Worm (Caenorhabditis elegans) whole organism, L4 larva: ENCODE data around the gene msp-64.

ENCODE experiments used
- R02D3.7 ChIP-seq: fragments of 150-350 bp; sonication (generic microtip); optimal IDR thresholded peaks from 3 replicates; lab custom pipeline; 2014; ENCODE audit warnings: missing biosample characterization, missing genetic modification characterization
- ZK546.5 ChIP-seq, 2 experiments: sonication (generic microtip); optimal IDR thresholded peaks; 2 replicates each; lab custom pipeline; 2017; ENCODE audit warnings: missing biosample characterization in 2 of 2, missing genetic modification characterization in 2 of 2
- egl-27 ChIP-seq: sonication (generic microtip); optimal IDR thresholded peaks from 3 replicates; lab custom pipeline; 2017; ENCODE audit warnings: missing biosample characterization, missing genetic modification reagents, missing genetic modification characterization
- egl-43 ChIP-seq: fragments of 200-800 bp; sonication (Bioruptor generic); IDR thresholded peaks from 2 replicates; pipeline ENCODE4 v1.3.6; 2022; ENCODE audit warnings: missing genetic modification reagents, missing genetic modification characterization, missing compliant biosample characterization
- lsy-2 ChIP-seq, 2 experiments: fragments of 150-350 bp in 1 of 2; sonication (generic microtip) in 1 of 2; optimal IDR thresholded peaks; 2 replicates each; lab custom pipeline; 2014 to 2017; ENCODE audit warnings: missing biosample characterization in 2 of 2, missing genetic modification characterization in 2 of 2
- nhr-102 ChIP-seq: sonication (generic microtip); optimal IDR thresholded peaks from 2 replicates; lab custom pipeline; 2016; ENCODE audit warnings: mild to moderate bottlenecking, missing genetic modification characterization, moderate library complexity, missing compliant biosample characterization
- nhr-11 ChIP-seq: fragments of 150-350 bp; optimal IDR thresholded peaks from 2 replicates; lab custom pipeline; 2014; ENCODE audit warnings: missing biosample characterization, missing genetic modification characterization
- nhr-237 ChIP-seq: sonication (generic microtip); optimal IDR thresholded peaks from 2 replicates; lab custom pipeline; 2017; ENCODE audit warnings: missing biosample characterization, missing genetic modification characterization
- nhr-28 ChIP-seq: fragments of 150-350 bp; optimal IDR thresholded peaks from 2 replicates; lab custom pipeline; 2014; ENCODE audit warnings: missing biosample characterization, missing genetic modification characterization
- nhr-76 ChIP-seq: fragments of 150-350 bp; optimal IDR thresholded peaks from 2 replicates; lab custom pipeline; 2014; ENCODE audit warnings: missing biosample characterization, missing genetic modification characterization
- nhr-77 ChIP-seq: fragments of 150-350 bp; optimal IDR thresholded peaks from 2 replicates; lab custom pipeline; 2014; ENCODE audit warnings: missing biosample characterization, missing genetic modification characterization
- snpc-1.2 ChIP-seq: fragments of 200-800 bp; sonication (Bioruptor generic); IDR thresholded peaks from 2 replicates; pipeline ENCODE4 v1.3.6; 2022; ENCODE audit warnings: missing genetic modification reagents, missing genetic modification characterization, missing compliant biosample characterization
- zag-1 ChIP-seq: fragments of 150-350 bp; optimal IDR thresholded peaks from 2 replicates; lab custom pipeline; 2014; ENCODE audit warnings: missing biosample characterization, missing genetic modification characterization
- zip-2 ChIP-seq: fragments of 150-350 bp; optimal IDR thresholded peaks from 2 replicates; lab custom pipeline; 2014; ENCODE audit warnings: missing biosample characterization, missing genetic modification characterization

ce11 chrII:5831373-5831772, 21.2 kb upstream of the msp-64 start:
- TF ChIP-seq nhr-77 (tag; lab: Kevin White, UChicago) = no peak
- TF ChIP-seq zag-1 (tag; lab: Kevin White, UChicago) = no peak
- TF ChIP-seq egl-43 = no peak
- no peak for TF ChIP-seq ZK546.5 (tag; optimal IDR thresholded peaks at IDR 0.05; lab: Kevin White, UChicago)
- no peak for TF ChIP-seq nhr-11 (tag; lab: Kevin White, UChicago)
- TF ChIP-seq nhr-102 (tag; lab: Kevin White, UChicago) = no peak
- TF ChIP-seq lsy-2 (tag; optimal IDR thresholded peaks at IDR 0.05; lab: Kevin White, UChicago) = no peak
- no peak for TF ChIP-seq nhr-28
- TF ChIP-seq egl-27 = no peak
- TF ChIP-seq snpc-1.2 = no peak
- no peak for TF ChIP-seq R02D3.7 (tag; lab: Kevin White, UChicago)
- no peak for TF ChIP-seq nhr-76 (tag; lab: Kevin White, UChicago)
- no peak for TF ChIP-seq zip-2 (tag; lab: Kevin White, UChicago)
- TF ChIP-seq nhr-237 (tag; lab: Kevin White, UChicago) = no peak
